Fruit fly (Drosophila melanogaster) Kc167 (cell line): Measurements from ENCODE around the gene CG42820.

Experiments
- Myc ChIP-seq: fragments of >200 bp; optimal IDR thresholded peaks from 2 replicates; lab custom pipeline; 2017; ENCODE audit warnings: missing external identifiers
- Sin3A ChIP-seq: fragments of >200 bp; optimal IDR thresholded peaks from 2 replicates; lab custom pipeline; 2018; ENCODE audit warnings: missing external identifiers
- h ChIP-seq: fragments of >200 bp; optimal IDR thresholded peaks from 3 replicates; lab custom pipeline; 2018; ENCODE audit warnings: missing external identifiers
- insv ChIP-seq: fragments of >200 bp; optimal IDR thresholded peaks from 3 replicates; lab custom pipeline; 2018; ENCODE audit warnings: missing external identifiers
- psq ChIP-seq: fragments of >200 bp; optimal IDR thresholded peaks from 2 replicates; lab custom pipeline; 2017; ENCODE audit warnings: missing external identifiers
- ttk ChIP-seq: sonication (Bioruptor generic); optimal IDR thresholded peaks from 2 replicates; lab custom pipeline; 2017; ENCODE audit warnings: missing external identifiers

DNA sequence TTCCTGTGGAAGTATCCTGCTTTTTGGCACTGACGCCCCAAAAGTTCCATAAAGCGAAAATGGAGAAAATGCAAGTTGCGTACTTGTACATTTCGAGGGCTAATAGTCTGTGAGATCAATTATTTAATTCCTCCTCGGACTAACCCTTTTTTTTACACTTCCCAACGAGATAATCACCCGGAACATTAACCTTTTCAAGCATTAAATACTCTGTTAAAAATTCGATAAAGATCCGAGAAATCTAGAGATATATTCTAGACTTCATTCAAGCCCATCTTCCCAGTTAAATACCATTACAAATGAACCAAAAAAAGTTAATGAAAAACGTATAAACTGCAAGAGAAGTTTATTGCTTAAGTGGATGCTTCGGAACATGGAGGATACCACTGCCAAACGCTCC, 2.0 kb upstream of the CG42820 start, which contains the start of gene lectin-29Ca:
- TF ChIP-seq psq: no peak
- TF ChIP-seq ttk: no peak
- TF ChIP-seq h (lab: Kevin White, UChicago): no peak
- no peak for TF ChIP-seq Sin3A (lab: Kevin White, UChicago)
- TF ChIP-seq insv (lab: Kevin White, UChicago): no peak
- TF ChIP-seq Myc: no peak
